Fruit fly (Drosophila melanogaster): ENCODE data around the gene CG12992.

Gene CG12992

dm6 chrX:17624223-17624982, 35.7 kb downstream of the CG12992 start:
- peak; percentile 34; the same call in 1 of the 3 replicates for TF ChIP-seq fd96Ca (GFP tag; IDR thresholded peaks at IDR 0.05)
- 0 out of 3 replicates have a peak, but pooled peaks have one; percentile 22 for TF ChIP-seq CG4496 (GFP tag; IDR thresholded peaks at IDR 0.05)
- TF ChIP-seq EcR (GFP tag; optimal IDR thresholded peaks at IDR 0.05), result peak; percentile 49
- TF ChIP-seq CG15710 (tag; optimal IDR thresholded peaks at IDR 0.05), result peak; percentile 11
- no peak for TF ChIP-seq CG9948 (tag; optimal IDR thresholded peaks at IDR 0.05)

dm6 chrX:17624983-17625401, 36.3 kb downstream of the CG12992 start:
- peak; percentile 91 for TF ChIP-seq CG4496 (GFP tag; IDR thresholded peaks at IDR 0.05)
- peak; percentile 83 for TF ChIP-seq CG15710 (tag; optimal IDR thresholded peaks at IDR 0.05)
- peak; percentile 92 for TF ChIP-seq fd96Ca (GFP tag; IDR thresholded peaks at IDR 0.05)
- TF ChIP-seq CG12605 (GFP tag; IDR thresholded peaks at IDR 0.05), result peak; percentile 77
- peak; percentile 51 for TF ChIP-seq CG10348 (GFP tag; IDR thresholded peaks at IDR 0.05)
- TF ChIP-seq CG8301 (tag; optimal IDR thresholded peaks at IDR 0.05), result peak; percentile 90
- TF ChIP-seq Pif1A (GFP tag; optimal IDR thresholded peaks at IDR 0.05), result peak; percentile 94
- no peak for TF ChIP-seq CG13204 (GFP tag; optimal IDR thresholded peaks at IDR 0.05)
- peak; percentile 88 for TF ChIP-seq Ets98B (GFP tag; IDR thresholded peaks at IDR 0.05)
- no peak for TF ChIP-seq EcR (GFP tag; optimal IDR thresholded peaks at IDR 0.05)
- TF ChIP-seq CG14655 (GFP tag; optimal IDR thresholded peaks at IDR 0.05), result peak; percentile 86
- TF ChIP-seq CG17806 (tag; optimal IDR thresholded peaks at IDR 0.05), result peak; percentile 77
- peak; percentile 52 for TF ChIP-seq rn (GFP tag; IDR thresholded peaks at IDR 0.05)
- TF ChIP-seq CG32121 (GFP tag; IDR thresholded peaks at IDR 0.05), result peak; percentile 91
- peak; percentile 70 for TF ChIP-seq D1 (tag; optimal IDR thresholded peaks at IDR 0.05)
- TF ChIP-seq Snoo (tag; optimal IDR thresholded peaks at IDR 0.05), result peak; percentile 93
- peak; percentile 72 for TF ChIP-seq CG9948 (tag; optimal IDR thresholded peaks at IDR 0.05)
- TF ChIP-seq gl (tag; optimal IDR thresholded peaks at IDR 0.05), result peak; percentile 50
- peak; percentile 73 for TF ChIP-seq CG34367 (tag; optimal IDR thresholded peaks at IDR 0.05)
- peak; percentile 98 for TF ChIP-seq CG8159 (tag; optimal IDR thresholded peaks at IDR 0.05)
- TF ChIP-seq Pif1B (GFP tag; optimal IDR thresholded peaks at IDR 0.05), result peak; percentile 91

- TF ChIP-seq CG9948 (tag; optimal IDR thresholded peaks at IDR 0.05) (no peak), CG8159 (tag; optimal IDR thresholded peaks at IDR 0.05) (no peak), Pif1B (GFP tag; optimal IDR thresholded peaks at IDR 0.05) (no peak), CG34367 (tag; optimal IDR thresholded peaks at IDR 0.05) (no peak), CG32121 (GFP tag; IDR thresholded peaks at IDR 0.05) (no peak), EcR (GFP tag; optimal IDR thresholded peaks at IDR 0.05) (no peak), CG8301 (tag; optimal IDR thresholded peaks at IDR 0.05) (no peak), CG15710 (tag; optimal IDR thresholded peaks at IDR 0.05) (no peak), CG14655 (GFP tag; optimal IDR thresholded peaks at IDR 0.05) (no peak), Pif1A (GFP tag; optimal IDR thresholded peaks at IDR 0.05) (no peak), gl (tag; optimal IDR thresholded peaks at IDR 0.05) (no peak), rn (GFP tag; IDR thresholded peaks at IDR 0.05) (no peak), D1 (tag; optimal IDR thresholded peaks at IDR 0.05) (no peak), CG12605 (GFP tag; IDR thresholded peaks at IDR 0.05) (no peak), CG17806 (tag; optimal IDR thresholded peaks at IDR 0.05) (no peak), CG10348 (GFP tag; IDR thresholded peaks at IDR 0.05) (no peak)
Measured at dm6 chrX:17625833-17626232, 37.2 kb downstream of the CG12992 start.

dm6 chrX:17627090-17627992, 38.7 kb downstream of the CG12992 start, which contains the start of gene stas:
TSS of gene stas (minus strand) at chrX:17627895.
- TF ChIP-seq gl (tag; optimal IDR thresholded peaks at IDR 0.05) (no peak), EcR (GFP tag; optimal IDR thresholded peaks at IDR 0.05) (peak; percentile 71), D1 (tag; optimal IDR thresholded peaks at IDR 0.05) (peak; percentile 18)

- TF ChIP-seq CG17806 (tag; optimal IDR thresholded peaks at IDR 0.05) (no peak), D1 (tag; optimal IDR thresholded peaks at IDR 0.05) (no peak), Snoo (tag; optimal IDR thresholded peaks at IDR 0.05) (no peak), CG15710 (tag; optimal IDR thresholded peaks at IDR 0.05) (no peak), CG4496 (GFP tag; IDR thresholded peaks at IDR 0.05) (no peak), fd96Ca (GFP tag; IDR thresholded peaks at IDR 0.05) (no peak), EcR (GFP tag; optimal IDR thresholded peaks at IDR 0.05) (no peak), gl (tag; optimal IDR thresholded peaks at IDR 0.05) (no peak), CG9948 (tag; optimal IDR thresholded peaks at IDR 0.05) (no peak), CG8159 (tag; optimal IDR thresholded peaks at IDR 0.05) (no peak), Pif1B (GFP tag; optimal IDR thresholded peaks at IDR 0.05) (no peak)
Measured at dm6 chrX:17629317-17629716, 40.7 kb downstream of the CG12992 start, which contains the start of gene CG8326. TSS of gene CG8326 (minus strand) at chrX:17629492.

Measured in whole organism, pupa.